Fruit fly (Drosophila melanogaster): ENCODE measurements around the gene FER.

The FER gene

DNA sequence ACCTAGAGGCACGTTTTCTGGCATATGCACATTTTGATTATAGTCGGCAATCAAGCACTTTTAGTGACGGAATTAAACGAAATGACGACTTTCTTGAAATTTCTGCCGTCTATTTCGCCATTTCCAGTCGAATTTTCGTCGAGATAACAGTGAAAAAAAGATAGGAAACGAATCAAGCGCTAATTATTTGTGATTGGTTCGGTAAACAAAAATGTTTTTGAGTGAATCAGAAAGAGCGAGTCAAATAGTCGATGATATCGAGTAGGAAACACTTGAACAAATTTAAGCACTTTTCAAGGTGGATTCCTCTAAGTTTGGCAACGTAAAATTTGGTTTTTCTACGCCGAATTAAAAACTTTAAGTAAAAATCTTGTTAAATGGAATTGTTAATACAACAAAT, 50.7 kb downstream of the FER start:
- TF ChIP-seq CG7101 (tag; optimal IDR thresholded peaks at IDR 0.05) = no peak
- TF ChIP-seq bab1 (GFP tag; optimal IDR thresholded peaks at IDR 0.05) = peak; percentile 18
- TF ChIP-seq CG12768 (GFP tag; optimal IDR thresholded peaks at IDR 0.05) = no peak
- no peak for TF ChIP-seq Mnt (GFP tag; optimal IDR thresholded peaks at IDR 0.05)
- TF ChIP-seq kay (GFP tag; ENCODE audit: borderline replicate concordance) = peak; percentile 81

DNA sequence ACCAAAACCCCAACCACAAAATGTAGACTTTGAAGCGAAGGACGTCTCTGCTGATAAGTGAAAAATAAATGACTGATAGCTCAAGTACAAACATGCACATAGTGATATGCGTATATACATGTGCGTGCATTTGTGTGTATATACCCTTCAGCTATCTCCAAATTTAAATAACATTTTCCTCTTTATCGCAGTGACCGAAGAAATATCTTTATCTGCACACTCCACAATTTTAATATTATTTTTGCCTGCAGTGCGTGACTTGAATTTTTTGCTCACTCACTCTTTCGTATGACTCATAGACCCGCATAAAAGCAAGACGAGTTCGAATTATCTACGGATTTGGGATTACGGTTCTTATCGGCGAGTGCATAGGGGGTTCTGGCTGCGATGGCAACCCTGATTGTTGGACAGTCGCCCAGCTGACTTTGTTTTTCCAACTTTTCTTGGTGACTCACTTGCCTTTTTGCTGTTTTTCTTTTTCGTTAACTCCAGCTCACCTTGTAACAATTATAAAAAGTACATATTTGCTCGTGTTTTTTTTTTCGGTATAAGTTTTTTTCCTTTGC, 51.2 kb downstream of the FER start:
- TF ChIP-seq CG14711 (tag; optimal IDR thresholded peaks at IDR 0.05) = peak; percentile 72
- TF ChIP-seq tj (GFP tag; optimal IDR thresholded peaks at IDR 0.05) = peak; percentile 40
- TF ChIP-seq pad (GFP tag; optimal IDR thresholded peaks at IDR 0.05) = peak; percentile 34
- no peak for TF ChIP-seq CG11617 (GFP tag; optimal IDR thresholded peaks at IDR 0.05)
- no peak for TF ChIP-seq Crg-1 (GFP tag; optimal IDR thresholded peaks at IDR 0.05)
- peak; percentile 35 to 65 for TF ChIP-seq cnc (optimal IDR thresholded peaks at IDR 0.05)
- no peak for TF ChIP-seq CG33017 (tag; optimal IDR thresholded peaks at IDR 0.05)
- no peak for TF ChIP-seq CG5204 (GFP tag; optimal IDR thresholded peaks at IDR 0.05)

DNA sequence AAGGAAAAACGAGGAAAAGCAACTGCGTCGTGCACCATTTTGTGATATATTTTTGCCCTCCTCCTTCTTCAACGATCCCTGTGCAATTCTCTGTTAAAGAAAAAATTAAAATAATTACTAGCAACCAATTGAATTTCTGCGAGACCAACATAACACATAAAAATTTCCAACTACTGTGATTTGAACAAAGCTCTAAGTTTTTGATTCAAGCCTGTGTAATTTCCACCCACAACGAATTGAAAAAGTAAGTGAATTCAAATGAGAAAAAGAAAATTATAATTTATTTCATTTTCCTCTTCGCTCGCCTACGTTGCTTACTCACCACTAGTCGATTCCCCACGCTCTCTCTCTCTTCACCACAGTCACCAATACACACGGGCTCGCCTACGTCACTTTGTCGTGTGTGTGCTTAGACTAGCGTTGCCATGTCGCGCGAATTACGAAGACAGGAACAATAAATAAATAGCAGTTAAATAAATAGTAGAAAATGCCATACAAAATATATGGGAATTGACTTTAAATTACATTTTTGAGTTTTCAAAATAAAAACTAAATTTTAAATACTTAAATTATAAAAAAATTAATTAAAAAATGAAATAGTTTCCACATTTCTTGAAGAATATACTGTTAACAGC, 52.0 kb downstream of the FER start:
- TF ChIP-seq Crg-1 (GFP tag; optimal IDR thresholded peaks at IDR 0.05) = peak; percentile 45
- TF ChIP-seq Hr96 (GFP tag; optimal IDR thresholded peaks at IDR 0.05) = no peak
- peak; percentile 4 for TF ChIP-seq Clk (GFP tag; optimal IDR thresholded peaks at IDR 0.05)
- peak; percentile 50 for TF ChIP-seq CG1620 (GFP tag; optimal IDR thresholded peaks at IDR 0.05)
- TF ChIP-seq CG14711 (tag; optimal IDR thresholded peaks at IDR 0.05) = peak; percentile 65
- TF ChIP-seq pad (GFP tag; optimal IDR thresholded peaks at IDR 0.05) = peak; percentile 43
- peak; percentile 71 for TF ChIP-seq cic (GFP tag; optimal IDR thresholded peaks at IDR 0.05)
- peak; percentile 70 for TF ChIP-seq CG11617 (GFP tag; optimal IDR thresholded peaks at IDR 0.05)
- peak; percentile 98 for TF ChIP-seq kay (GFP tag; ENCODE audit: borderline replicate concordance)
- TF ChIP-seq CG12768 (GFP tag; optimal IDR thresholded peaks at IDR 0.05) = peak; percentile 68
- TF ChIP-seq Mnt (GFP tag; optimal IDR thresholded peaks at IDR 0.05) = peak; percentile 52
- peak; percentile 77 for TF ChIP-seq CG33017 (tag; optimal IDR thresholded peaks at IDR 0.05)
- TF ChIP-seq tj (GFP tag; optimal IDR thresholded peaks at IDR 0.05) = no peak
- peak; percentile 32 for TF ChIP-seq bab1 (GFP tag; optimal IDR thresholded peaks at IDR 0.05)
- no peak for TF ChIP-seq CG5204 (GFP tag; optimal IDR thresholded peaks at IDR 0.05)
- TF ChIP-seq CG7045 (GFP tag; optimal IDR thresholded peaks at IDR 0.05) = peak; percentile 53
- peak; percentile 20 for TF ChIP-seq ovo (GFP tag; optimal IDR thresholded peaks at IDR 0.05)
- TF ChIP-seq cnc (optimal IDR thresholded peaks at IDR 0.05) = no peak
- peak; percentile 75 for TF ChIP-seq CG7101 (tag; optimal IDR thresholded peaks at IDR 0.05)
- no peak for TF ChIP-seq toe (GFP tag; optimal IDR thresholded peaks at IDR 0.05)

- TF ChIP-seq ovo (GFP tag; optimal IDR thresholded peaks at IDR 0.05) (peak; percentile 63), cic (GFP tag; optimal IDR thresholded peaks at IDR 0.05) (peak; percentile 76), CG33017 (tag; optimal IDR thresholded peaks at IDR 0.05) (peak; percentile 94), Clk (GFP tag; optimal IDR thresholded peaks at IDR 0.05) (peak; percentile 89), Crg-1 (GFP tag; optimal IDR thresholded peaks at IDR 0.05) (peak; percentile 85), Mnt (GFP tag; optimal IDR thresholded peaks at IDR 0.05) (peak; percentile 91), tj (GFP tag; optimal IDR thresholded peaks at IDR 0.05) (peak; percentile 74), bab1 (GFP tag; optimal IDR thresholded peaks at IDR 0.05) (peak; percentile 88), kay (GFP tag; ENCODE audit: borderline replicate concordance) (peak; percentile 99), cnc (optimal IDR thresholded peaks at IDR 0.05) (peak; percentile 87 to 88), CG12768 (GFP tag; optimal IDR thresholded peaks at IDR 0.05) (peak; percentile 92), CG7101 (tag; optimal IDR thresholded peaks at IDR 0.05) (peak; percentile 95), Hr96 (GFP tag; optimal IDR thresholded peaks at IDR 0.05) (peak; percentile 89), CG5204 (GFP tag; optimal IDR thresholded peaks at IDR 0.05) (peak; percentile 94), CG14711 (tag; optimal IDR thresholded peaks at IDR 0.05) (peak; percentile 87), CG11617 (GFP tag; optimal IDR thresholded peaks at IDR 0.05) (peak; percentile 94), CG1620 (GFP tag; optimal IDR thresholded peaks at IDR 0.05) (peak; percentile 88), pad (GFP tag; optimal IDR thresholded peaks at IDR 0.05) (peak; percentile 90), toe (GFP tag; optimal IDR thresholded peaks at IDR 0.05) (peak; percentile 90), CG7045 (GFP tag; optimal IDR thresholded peaks at IDR 0.05) (peak; percentile 94)
These were observed 52.9 kb downstream of the FER start for dm6 chr3R:9341189-9342012.

- peak; percentile 29 for TF ChIP-seq cic (GFP tag; optimal IDR thresholded peaks at IDR 0.05)
- TF ChIP-seq Mnt (GFP tag; optimal IDR thresholded peaks at IDR 0.05) = peak; percentile 45
- peak; percentile 37 for TF ChIP-seq CG1620 (GFP tag; optimal IDR thresholded peaks at IDR 0.05)
- TF ChIP-seq CG33017 (tag; optimal IDR thresholded peaks at IDR 0.05) = peak; percentile 83
- TF ChIP-seq CG14711 (tag; optimal IDR thresholded peaks at IDR 0.05) = peak; percentile 79
- TF ChIP-seq pad (GFP tag; optimal IDR thresholded peaks at IDR 0.05) = peak; percentile 59
- peak; percentile 52 for TF ChIP-seq Hr96 (GFP tag; optimal IDR thresholded peaks at IDR 0.05)
- peak; percentile 86 for TF ChIP-seq CG7045 (GFP tag; optimal IDR thresholded peaks at IDR 0.05)
- peak; percentile 74 for TF ChIP-seq bab1 (GFP tag; optimal IDR thresholded peaks at IDR 0.05)
- peak; percentile 85 for TF ChIP-seq CG7101 (tag; optimal IDR thresholded peaks at IDR 0.05)
- peak; percentile 34 for TF ChIP-seq Crg-1 (GFP tag; optimal IDR thresholded peaks at IDR 0.05)
- peak; percentile 76 for TF ChIP-seq CG5204 (GFP tag; optimal IDR thresholded peaks at IDR 0.05)
- TF ChIP-seq tj (GFP tag; optimal IDR thresholded peaks at IDR 0.05) = peak; percentile 70
- TF ChIP-seq toe (GFP tag; optimal IDR thresholded peaks at IDR 0.05) = no peak
- TF ChIP-seq cnc (optimal IDR thresholded peaks at IDR 0.05) = no peak
- peak; percentile 14 for TF ChIP-seq ovo (GFP tag; optimal IDR thresholded peaks at IDR 0.05)
- peak; percentile 80 for TF ChIP-seq CG12768 (GFP tag; optimal IDR thresholded peaks at IDR 0.05)
- TF ChIP-seq Clk (GFP tag; optimal IDR thresholded peaks at IDR 0.05) = peak; percentile 13
- peak; percentile 92 for TF ChIP-seq CG11617 (GFP tag; optimal IDR thresholded peaks at IDR 0.05)
- TF ChIP-seq kay (GFP tag; ENCODE audit: borderline replicate concordance) = peak; percentile 89
These were observed 53.7 kb downstream of the FER start for dm6 chr3R:9340425-9341188.

All from whole organism, adult.